Worm (Caenorhabditis elegans) whole organism, young adult: ENCODE measurements around the gene C05C9.2.

ENCODE experiments used
- atf-7 ChIP-seq: sonication (generic microtip); optimal IDR thresholded peaks from 2 replicates; lab custom pipeline; 2017; ENCODE audit warnings: mild to moderate bottlenecking, missing genetic modification characterization, missing compliant biosample characterization
- cebp-2 ChIP-seq: fragments of 200-800 bp; sonication (Bioruptor generic); IDR thresholded peaks from 2 replicates; pipeline ENCODE4 v1.3.6; 2022; ENCODE audit warnings: missing genetic modification characterization, missing compliant biosample characterization
- madf-8 ChIP-seq: fragments of 200-800 bp; sonication (Bioruptor generic); conservative IDR thresholded peaks from 2 replicates; pipeline ENCODE4 v1.3.6; 2022; ENCODE audit warnings: missing genetic modification reagents, missing genetic modification characterization, missing compliant biosample characterization

DNA sequence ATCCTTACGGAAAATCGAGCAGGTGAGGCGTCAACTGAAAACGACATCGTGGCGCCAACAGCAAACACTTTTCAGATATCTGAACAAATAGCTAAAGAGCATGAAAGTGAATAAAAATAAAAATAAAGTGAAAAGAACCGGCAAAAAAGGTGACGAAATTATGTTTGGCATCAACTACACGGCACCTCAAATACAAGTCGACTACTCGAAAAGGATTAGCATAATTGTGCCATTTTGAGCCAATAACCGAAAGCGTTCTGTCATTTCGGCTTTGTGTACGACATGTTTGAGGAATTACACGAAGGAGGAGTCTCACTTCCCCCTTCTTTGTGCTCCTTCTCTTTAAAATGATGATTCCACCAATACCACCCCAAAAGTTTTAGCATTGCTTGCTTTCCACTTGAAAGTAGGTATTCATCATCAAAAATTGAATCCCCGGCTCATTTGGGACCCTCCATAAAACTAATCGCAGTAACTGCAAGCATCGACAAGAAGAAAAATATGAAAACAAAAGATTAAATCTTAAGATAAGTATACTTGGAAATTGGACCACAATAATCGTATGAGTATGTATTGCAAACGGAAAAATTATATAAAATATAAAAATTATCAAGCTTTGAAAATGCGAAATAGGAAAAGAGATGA, 18.0 kb upstream of the C05C9.2 start:
- TF ChIP-seq atf-7 (no peak), cebp-2 (GFP tag; lab: Robert Waterston, UW) (no peak), madf-8 (GFP tag; lab: Robert Waterston, UW) (no peak)
